Fruit fly (Drosophila melanogaster): ENCODE results near the gene shps.

shps gene

dm6 chr3R:24230423-24231205, 48.8 kb upstream of the shps start, which contains the start of gene mask (continued):
- TF ChIP-seq nom (GFP tag; optimal IDR thresholded peaks at IDR 0.05) (peak; percentile 62), Eip74EF (GFP tag; optimal IDR thresholded peaks at IDR 0.05) (peak in 1 of 2 experiments; percentile 25), CG3065 (GFP tag; optimal IDR thresholded peaks at IDR 0.05) (peak; percentile 71), TFAM (GFP tag; optimal IDR thresholded peaks at IDR 0.05) (no peak), CG7786 (GFP tag; optimal IDR thresholded peaks at IDR 0.05) (peak; percentile 18), CG8765 (GFP tag; IDR thresholded peaks at IDR 0.05) (no peak), CG6175 (GFP tag; IDR thresholded peaks at IDR 0.05) (peak; percentile 68; the same call in 1 of the 3 replicates), CG6689 (GFP tag; IDR thresholded peaks at IDR 0.05) (0 out of 2 replicates have a peak, but pooled peaks have one; percentile 24), CG3281 (GFP tag; optimal IDR thresholded peaks at IDR 0.05) (peak; percentile 82), CG30431 (GFP tag; optimal IDR thresholded peaks at IDR 0.05) (peak; percentile 33), CG10431 (GFP tag; optimal IDR thresholded peaks at IDR 0.05) (peak; percentile 77), sd (tag; optimal IDR thresholded peaks at IDR 0.05) (no peak), CG32772 (GFP tag; IDR thresholded peaks at IDR 0.05) (peak; percentile 61; the same call in 1 of the 2 replicates), CG18011 (GFP tag; optimal IDR thresholded peaks at IDR 0.05) (peak; percentile 64), CG7271 (tag; optimal IDR thresholded peaks at IDR 0.05) (peak; percentile 82), ranshi (GFP tag; IDR thresholded peaks at IDR 0.05) (peak; percentile 68), CG12071 (GFP tag; optimal IDR thresholded peaks at IDR 0.05) (peak; percentile 82), zf30C (GFP tag; optimal IDR thresholded peaks at IDR 0.05) (no peak), trh (GFP tag; optimal IDR thresholded peaks at IDR 0.05) (peak; percentile 34), CG8281 (tag; optimal IDR thresholded peaks at IDR 0.05) (no peak), crp (GFP tag; optimal IDR thresholded peaks at IDR 0.05) (peak in 1 of 2 experiments; percentile 47), ATbp (GFP tag; optimal IDR thresholded peaks at IDR 0.05) (peak; percentile 54), CG8290 (GFP tag; optimal IDR thresholded peaks at IDR 0.05) (peak; percentile 81), CG8290 (tag; optimal IDR thresholded peaks at IDR 0.05) (peak; percentile 28 to 86), HHEX (GFP tag; optimal IDR thresholded peaks at IDR 0.05) (peak; percentile 83), CG17802 (tag; optimal IDR thresholded peaks at IDR 0.05) (peak; percentile 53), Mrtf (GFP tag; IDR thresholded peaks at IDR 0.05) (peak; percentile 52; the same call in 2 of the 3 replicates), Nf-YA (GFP tag; IDR thresholded peaks at IDR 0.05) (peak; percentile 70; the same call in 1 of the 2 replicates), CG9437 (GFP tag; optimal IDR thresholded peaks at IDR 0.05) (peak; percentile 74), ac (GFP tag; optimal IDR thresholded peaks at IDR 0.05) (peak; percentile 55), chm (GFP tag; IDR thresholded peaks at IDR 0.05) (peak; percentile 92), Deaf1 (tag; optimal IDR thresholded peaks at IDR 0.05) (peak; percentile 66), GATAe (GFP tag; conservative IDR thresholded peaks at IDR 0.05) (no peak; the same call in 1 of the 2 replicates), mirr (GFP tag; optimal IDR thresholded peaks at IDR 0.05) (peak; percentile 94), CG1529 (GFP tag; optimal IDR thresholded peaks at IDR 0.05) (peak; percentile 26), CG4854 (GFP tag; optimal IDR thresholded peaks at IDR 0.05) (peak; percentile 67), Ets97D (GFP tag; optimal IDR thresholded peaks at IDR 0.05) (peak; percentile 99), CG3847 (GFP tag; IDR thresholded peaks at IDR 0.05) (peak; percentile 78), CG13424 (tag; optimal IDR thresholded peaks at IDR 0.05) (peak; percentile 39), CG11723 (GFP tag; optimal IDR thresholded peaks at IDR 0.05) (peak; percentile 70), Spps (tag; optimal IDR thresholded peaks at IDR 0.05) (peak; percentile 66), CG33213 (GFP tag; optimal IDR thresholded peaks at IDR 0.05) (peak; percentile 84), dimm (GFP tag; IDR thresholded peaks at IDR 0.05) (0 out of 2 replicates have a peak, but pooled peaks have one; percentile 42), Antp (GFP tag; optimal IDR thresholded peaks at IDR 0.05) (peak; percentile 56), ewg (GFP tag; optimal IDR thresholded peaks at IDR 0.05) (peak; percentile 43), CG4282 (GFP tag; optimal IDR thresholded peaks at IDR 0.05) (peak; percentile 36), CrebB (tag; optimal IDR thresholded peaks at IDR 0.05) (peak; percentile 85), esg (GFP tag; conservative IDR thresholded peaks at IDR 0.05) (no peak)

All from whole organism, embryonic.